Worm (Caenorhabditis elegans) whole organism, L4 larva: Measurements from ENCODE around the gene eri-9.

Experiments used
- Y48G9A.11 ChIP-seq: fragments of 200-800 bp; sonication (Bioruptor generic); IDR thresholded peaks from 2 replicates; pipeline ENCODE4 v1.3.6; 2022; ENCODE audit warnings: missing genetic modification reagents, missing genetic modification characterization, missing compliant biosample characterization
- Y75B8A.6 ChIP-seq: fragments of 200-800 bp; sonication (Bioruptor generic); IDR thresholded peaks from 2 replicates; pipeline ENCODE4 v1.3.6; 2022; ENCODE audit warnings: missing genetic modification reagents, missing genetic modification characterization, missing compliant biosample characterization
- daf-16 ChIP-seq, 3 experiments: sonication (generic microtip); optimal IDR thresholded peaks; 2 replicates each; lab custom pipeline; 2016 to 2017; ENCODE audit warnings: missing genetic modification characterization in 3 of 3, missing genetic modification reagents in 3 of 3, mild to moderate bottlenecking in 2 of 3, missing compliant biosample characterization in 2 of 3, missing biosample characterization in 1 of 3, moderate library complexity in 1 of 3
- nhr-10 ChIP-seq: fragments of 150-350 bp; optimal IDR thresholded peaks from 2 replicates; lab custom pipeline; 2014; ENCODE audit warnings: missing biosample characterization, missing genetic modification characterization
- nhr-237 ChIP-seq: sonication (generic microtip); optimal IDR thresholded peaks from 2 replicates; lab custom pipeline; 2017; ENCODE audit warnings: missing biosample characterization, missing genetic modification characterization
- nhr-76 ChIP-seq: fragments of 150-350 bp; optimal IDR thresholded peaks from 2 replicates; lab custom pipeline; 2014; ENCODE audit warnings: missing biosample characterization, missing genetic modification characterization
- unc-130 ChIP-seq: sonication (generic microtip); optimal IDR thresholded peaks from 2 replicates; lab custom pipeline; 2016; ENCODE audit warnings: missing genetic modification reagents, missing genetic modification characterization, missing compliant biosample characterization
- zip-11 ChIP-seq: fragments of 200-800 bp; sonication (Bioruptor generic); IDR thresholded peaks from 2 replicates; pipeline ENCODE4 v1.3.6; 2022; ENCODE audit warnings: missing genetic modification characterization, missing compliant biosample characterization

- no peak for TF ChIP-seq nhr-10 (tag; lab: Kevin White, UChicago)
- no peak for TF ChIP-seq daf-16 (GFP tag; optimal IDR thresholded peaks at IDR 0.05; lab: Kevin White, UChicago)
- no peak for TF ChIP-seq daf-16 (tag; optimal IDR thresholded peaks at IDR 0.05; lab: Kevin White, UChicago)
- no peak for TF ChIP-seq zip-11
- TF ChIP-seq unc-130 (GFP tag; lab: Kevin White, UChicago): no peak
- no peak for TF ChIP-seq nhr-76 (tag; lab: Kevin White, UChicago)
- TF ChIP-seq nhr-237 (tag; lab: Kevin White, UChicago): no peak
- TF ChIP-seq Y75B8A.6 (GFP tag; lab: Robert Waterston, UW): no peak
- TF ChIP-seq Y48G9A.11 (GFP tag; lab: Robert Waterston, UW): peak; percentile 60; the same call in 1 of the 2 replicates
Observed at ce11 chrIII:4934896-4935628, 2.8 kb downstream of the eri-9 start, which contains the start of gene mrps-18C.
